Fruit fly (Drosophila melanogaster): ENCODE results near the gene Agpat3.

DNA sequence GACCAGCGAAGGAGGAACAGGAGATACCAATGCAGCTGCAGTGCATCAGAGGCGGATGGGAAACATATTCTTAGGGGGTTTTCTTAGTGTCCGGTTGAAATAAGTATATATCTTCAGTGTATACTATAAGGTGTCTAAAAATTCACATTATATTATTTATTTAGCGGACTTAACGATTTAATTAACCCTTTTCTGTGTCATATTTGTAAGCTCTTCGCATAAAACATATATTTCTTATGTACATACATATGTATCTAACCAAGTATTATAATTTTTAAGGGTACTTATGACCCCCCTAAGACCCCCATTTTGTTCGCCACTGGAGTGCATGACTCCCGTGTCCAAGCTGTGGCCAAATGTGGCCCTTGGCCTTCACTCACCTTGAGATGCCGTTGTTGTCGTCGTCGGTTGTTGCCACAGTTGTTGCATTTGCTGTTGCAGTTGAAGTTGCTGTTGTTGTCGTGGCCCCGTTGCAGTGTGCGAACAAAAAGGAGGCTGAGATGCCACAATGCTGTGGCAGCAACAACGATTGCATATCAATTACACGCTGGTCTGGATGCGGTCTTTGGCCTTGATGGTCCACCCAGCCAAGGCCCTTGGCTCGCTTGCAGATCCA, 24.4 kb downstream of the Agpat3 start:
- TF ChIP-seq ovo (GFP tag; optimal IDR thresholded peaks at IDR 0.05) (no peak), CG12768 (GFP tag; optimal IDR thresholded peaks at IDR 0.05) (no peak), Hr96 (GFP tag; optimal IDR thresholded peaks at IDR 0.05) (no peak), CG14711 (tag; optimal IDR thresholded peaks at IDR 0.05) (no peak), CG33017 (tag; optimal IDR thresholded peaks at IDR 0.05) (no peak), kay (GFP tag; ENCODE audit: borderline replicate concordance) (no peak), Mnt (GFP tag; optimal IDR thresholded peaks at IDR 0.05) (no peak), CG5204 (GFP tag; optimal IDR thresholded peaks at IDR 0.05) (no peak), toe (GFP tag; optimal IDR thresholded peaks at IDR 0.05) (no peak), CG1620 (GFP tag; optimal IDR thresholded peaks at IDR 0.05) (no peak), Clk (GFP tag; optimal IDR thresholded peaks at IDR 0.05) (no peak)

All from whole organism, adult.